Worm (Caenorhabditis elegans): ENCODE data around the gene Y38H8A.4.

Gene Y38H8A.4

ce11 chrIV:13472011-13472410 lies at the start of gene Y38H8A.4, which contains the start of gene ttbk-8.1:
TSS of gene Y38H8A.4 (minus strand) at chrIV:13472376.
TSS of gene ttbk-8.1 (plus strand) at chrIV:13472311.
- no peak for TF ChIP-seq unc-62 (GFP tag; optimal IDR thresholded peaks at IDR 0.05)

- TF ChIP-seq unc-62 (GFP tag; optimal IDR thresholded peaks at IDR 0.05) = no peak
These were observed 49.6 kb upstream of the Y38H8A.4 start, which contains the start of gene dcap-2 for ce11 chrIV:13521785-13522184. TSS of gene dcap-2 (minus strand) at chrIV:13521870.

- TF ChIP-seq unc-62 (GFP tag; optimal IDR thresholded peaks at IDR 0.05) = no peak
These were observed 40.8 kb upstream of the Y38H8A.4 start for ce11 chrIV:13513010-13513409.

- no peak for TF ChIP-seq unc-62 (GFP tag; optimal IDR thresholded peaks at IDR 0.05)
These were observed 40.0 kb upstream of the Y38H8A.4 start, which contains the start of gene puf-3 for ce11 chrIV:13512112-13512569. TSS of gene puf-3 (minus strand) at chrIV:13512162.

- no peak for TF ChIP-seq unc-62 (GFP tag; optimal IDR thresholded peaks at IDR 0.05)
These were observed 37.9 kb upstream of the Y38H8A.4 start for ce11 chrIV:13510049-13510448.

- TF ChIP-seq unc-62 (GFP tag; optimal IDR thresholded peaks at IDR 0.05) = no peak
These were observed 36.7 kb upstream of the Y38H8A.4 start, which contains the start of gene afmd-2 for ce11 chrIV:13508924-13509323. TSS of gene afmd-2 (plus strand) at chrIV:13509224.

- no peak for TF ChIP-seq unc-62 (GFP tag; optimal IDR thresholded peaks at IDR 0.05)
These were observed 33.5 kb upstream of the Y38H8A.4 start, which contains the start of gene nlp-17 for ce11 chrIV:13505662-13506061. TSS of gene nlp-17 (minus strand) at chrIV:13505762.

ce11 chrIV:13505144-13505543 lies 33.0 kb upstream of the Y38H8A.4 start, which contains the start of gene seld-1:
TSS of gene seld-1 (plus strand) at chrIV:13505444.
- TF ChIP-seq unc-62 (GFP tag; optimal IDR thresholded peaks at IDR 0.05) = no peak

- no peak for TF ChIP-seq unc-62 (GFP tag; optimal IDR thresholded peaks at IDR 0.05)
These were observed 30.7 kb upstream of the Y38H8A.4 start, which contains the start of gene tbc-9 for ce11 chrIV:13502806-13503363. TSS of gene tbc-9 (minus strand) at chrIV:13502856.

- TF ChIP-seq unc-62 (GFP tag; optimal IDR thresholded peaks at IDR 0.05) = no peak
These were observed 21.5 kb upstream of the Y38H8A.4 start for ce11 chrIV:13493719-13494118.

ce11 chrIV:13492271-13492670 lies 20.1 kb upstream of the Y38H8A.4 start, which contains the start of gene Y45F10A.7:
TSS of gene Y45F10A.7 (plus strand) at chrIV:13492571.
- no peak for TF ChIP-seq unc-62 (GFP tag; optimal IDR thresholded peaks at IDR 0.05)

ce11 chrIV:13487596-13487995 lies 15.4 kb upstream of the Y38H8A.4 start:
- no peak for TF ChIP-seq unc-62 (GFP tag; optimal IDR thresholded peaks at IDR 0.05)

- no peak for TF ChIP-seq unc-62 (GFP tag; optimal IDR thresholded peaks at IDR 0.05)
These were observed 14.8 kb upstream of the Y38H8A.4 start for ce11 chrIV:13487019-13487418.

- TF ChIP-seq unc-62 (GFP tag; optimal IDR thresholded peaks at IDR 0.05) = no peak
These were observed 11.4 kb upstream of the Y38H8A.4 start for ce11 chrIV:13483596-13483995.

ce11 chrIV:13482469-13482868 lies 10.3 kb upstream of the Y38H8A.4 start, which contains the start of gene Y38H8A.1:
TSS of gene Y38H8A.1 (plus strand) at chrIV:13482769.
- TF ChIP-seq unc-62 (GFP tag; optimal IDR thresholded peaks at IDR 0.05) = no peak

- TF ChIP-seq unc-62 (GFP tag; optimal IDR thresholded peaks at IDR 0.05) = no peak
These were observed 2.0 kb upstream of the Y38H8A.4 start, which contains the start of gene Y38H8A.2 for ce11 chrIV:13474132-13474531. TSS of gene Y38H8A.2 (plus strand) at chrIV:13474432.

- TF ChIP-seq unc-62 (GFP tag; optimal IDR thresholded peaks at IDR 0.05) = no peak
These were observed 6.4 kb downstream of the Y38H8A.4 start, which contains the start of gene fezf-1 for ce11 chrIV:13465797-13466196. TSS of gene fezf-1 (plus strand) at chrIV:13466097.

All from whole organism, dauer.